Fruit fly (Drosophila melanogaster) whole organism, larva: Measurements from ENCODE around the gene CG17193.

ENCODE experiments used
- noc ChIP-seq: fragments of 200-800 bp; sonication (Bioruptor generic); optimal IDR thresholded peaks from 3 replicates; lab custom pipeline; 2019; ENCODE audit warnings: missing biosample characterization, mild to moderate bottlenecking, missing genetic modification characterization, moderate library complexity

The CG17193 gene

dm6 chr3R:20055809-20056208 lies at the start of gene CG17193:
CG17193 (minus strand) TSS chr3R:20056097.
- no peak for TF ChIP-seq noc (tag; lab: Kevin White, UChicago)

dm6 chr3R:20082350-20082749 lies 26.5 kb upstream of the CG17193 start, which contains the start of gene Rh3:
Rh3 (minus strand) TSS chr3R:20082450.
- no peak for TF ChIP-seq noc (tag; lab: Kevin White, UChicago)

dm6 chr3R:20080205-20080604 lies 24.3 kb upstream of the CG17193 start:
- TF ChIP-seq noc (tag; lab: Kevin White, UChicago) = no peak

- TF ChIP-seq noc (tag; lab: Kevin White, UChicago) = no peak
Observed at dm6 chr3R:20066435-20066834, 10.5 kb upstream of the CG17193 start.

- TF ChIP-seq noc (tag; lab: Kevin White, UChicago) = no peak
Observed at dm6 chr3R:20059650-20060049, 3.8 kb upstream of the CG17193 start, which contains the start of gene CG4390. CG4390 (minus strand) TSS chr3R:20059750.

dm6 chr3R:20058960-20059359 lies 3.1 kb upstream of the CG17193 start:
- no peak for TF ChIP-seq noc (tag; lab: Kevin White, UChicago)

dm6 chr3R:20057501-20057900 lies 1.6 kb upstream of the CG17193 start, which contains the start of gene mdlc:
mdlc (plus strand) TSS chr3R:20057748.
- no peak for TF ChIP-seq noc (tag; lab: Kevin White, UChicago)

dm6 chr3R:20042457-20042856 lies 13.4 kb downstream of the CG17193 start, which contains the start of the genes CG33934 and Indy-2:
CG33934 (plus strand) TSS chr3R:20042757.
Indy-2 (plus strand) TSS chr3R:20042757.
- TF ChIP-seq noc (tag; lab: Kevin White, UChicago) = no peak

- TF ChIP-seq noc (tag; lab: Kevin White, UChicago) = peak; percentile 68
Observed at dm6 chr3R:20035887-20036286, 20.0 kb downstream of the CG17193 start, which contains the start of gene Regnase-1. Regnase-1 (minus strand) TSS chr3R:20036056.

- TF ChIP-seq noc (tag; lab: Kevin White, UChicago) = no peak
Observed at dm6 chr3R:20031764-20032079, 24.2 kb downstream of the CG17193 start, which contains the start of gene idc. idc (plus strand) TSS chr3R:20031823.

- peak; percentile 75 for TF ChIP-seq noc (tag; lab: Kevin White, UChicago)
Observed at dm6 chr3R:20031043-20031763, 24.7 kb downstream of the CG17193 start, which contains the start of gene trem. trem (minus strand) TSS chr3R:20031309.

dm6 chr3R:20027841-20028240 lies 28.1 kb downstream of the CG17193 start, which contains the start of the genes CG4424 and CG4854:
CG4424 (minus strand) TSS chr3R:20028040.
CG4854 (plus strand) TSS chr3R:20028058.
- TF ChIP-seq noc (tag; lab: Kevin White, UChicago) = no peak

- no peak for TF ChIP-seq noc (tag; lab: Kevin White, UChicago)
Observed at dm6 chr3R:20021152-20021769, 34.6 kb downstream of the CG17193 start, which contains the start of the genes PIG-L and psidin. PIG-L (minus strand) TSS chr3R:20021338. psidin (plus strand) TSS chr3R:20021704.

- TF ChIP-seq noc (tag; lab: Kevin White, UChicago) = no peak
Observed at dm6 chr3R:20013404-20013922, 42.4 kb downstream of the CG17193 start, which contains the start of the genes CG17190 and CG4836. CG17190 (minus strand) TSS chr3R:20013504. CG4836 (plus strand) TSS chr3R:20013872.

- no peak for TF ChIP-seq noc (tag; lab: Kevin White, UChicago)
Observed at dm6 chr3R:20012688-20013087, 43.2 kb downstream of the CG17193 start.

dm6 chr3R:20010942-20011341 lies 45.0 kb downstream of the CG17193 start:
- no peak for TF ChIP-seq noc (tag; lab: Kevin White, UChicago)
